Worm (Caenorhabditis elegans) whole organism, L1 larva: ENCODE measurements around the gene K11H12.5.

Source experiments
- aha-1 ChIP-seq: fragments of 150-350 bp; optimal IDR thresholded peaks from 2 replicates; lab custom pipeline; 2014; ENCODE audit warnings: missing biosample characterization, missing genetic modification characterization
- ama-1 ChIP-seq: fragments of 150-350 bp; optimal IDR thresholded peaks from 2 replicates; lab custom pipeline; 2014
- blmp-1 ChIP-seq: fragments of 150-350 bp; optimal IDR thresholded peaks from 2 replicates; lab custom pipeline; 2014; ENCODE audit warnings: missing biosample characterization, missing genetic modification characterization
- ceh-8 ChIP-seq: fragments of 200-800 bp; sonication (Bioruptor generic); optimal IDR thresholded peaks from 2 replicates; lab custom pipeline; 2018; ENCODE audit warnings: mild to moderate bottlenecking, missing genetic modification characterization, moderate library complexity, missing compliant biosample characterization
- ceh-82 ChIP-seq, 3 experiments: fragments of 150-350 bp in 1 of 3; sonication (generic microtip) in 2 of 3; optimal IDR thresholded peaks; 2 replicates each; lab custom pipeline; 2014 to 2017; ENCODE audit warnings: missing biosample characterization in 3 of 3, missing genetic modification characterization in 3 of 3
- ceh-90 ChIP-seq: sonication (generic microtip); optimal IDR thresholded peaks from 2 replicates; lab custom pipeline; 2016; ENCODE audit warnings: missing genetic modification characterization, missing compliant biosample characterization
- ces-1 ChIP-seq: fragments of 150-350 bp; optimal IDR thresholded peaks from 2 replicates; lab custom pipeline; 2014; ENCODE audit warnings: missing biosample characterization, missing genetic modification reagents, missing genetic modification characterization
- dsc-1 ChIP-seq: sonication (generic microtip); optimal IDR thresholded peaks from 2 replicates; lab custom pipeline; 2016; ENCODE audit warnings: mild to moderate bottlenecking, missing genetic modification characterization, missing compliant biosample characterization
- efl-3 ChIP-seq: fragments of 200-800 bp; sonication (Bioruptor generic); optimal IDR thresholded peaks from 2 replicates; lab custom pipeline; 2018; ENCODE audit warnings: mild to moderate bottlenecking, missing genetic modification characterization, missing compliant biosample characterization
- egl-13 ChIP-seq: sonication (generic microtip); optimal IDR thresholded peaks from 2 replicates; lab custom pipeline; 2016; ENCODE audit warnings: missing genotype, missing genetic modification reagents, missing genetic modification characterization, missing compliant biosample characterization
- elt-2 ChIP-seq: sonication (generic microtip); optimal IDR thresholded peaks from 2 replicates; lab custom pipeline; 2016; ENCODE audit warnings: missing genetic modification characterization, mild to moderate bottlenecking, inconsistent platforms, missing compliant biosample characterization, missing genetic modification reagents
- elt-3 ChIP-seq, 6 experiments: fragments of 150-350 bp in 1 of 6; sonication (generic microtip); optimal IDR thresholded peaks; 2 replicates each; lab custom pipeline; 2017 to 2018; ENCODE audit warnings: missing biosample characterization in 6 of 6, missing genetic modification characterization in 6 of 6, inconsistent platforms in 1 of 6
- ets-5 ChIP-seq: fragments of 200-800 bp; sonication (Bioruptor generic); IDR thresholded peaks from 2 replicates; pipeline ENCODE4 v1.3.6; 2022; ENCODE audit warnings: missing genetic modification characterization, missing compliant biosample characterization
- fkh-10 ChIP-seq: sonication (generic microtip); optimal IDR thresholded peaks from 2 replicates; lab custom pipeline; 2017; ENCODE audit warnings: missing biosample characterization, missing genetic modification reagents, missing genetic modification characterization
- fkh-8 ChIP-seq: sonication (generic microtip); optimal IDR thresholded peaks from 2 replicates; lab custom pipeline; 2016; ENCODE audit warnings: mild to moderate bottlenecking, missing genetic modification characterization, missing compliant biosample characterization
- hlh-4 ChIP-seq: sonication (generic microtip); optimal IDR thresholded peaks from 2 replicates; lab custom pipeline; 2016; ENCODE audit warnings: mild to moderate bottlenecking, missing genetic modification characterization, missing compliant biosample characterization
- hpl-2 ChIP-seq: fragments of 150-350 bp; optimal IDR thresholded peaks from 2 replicates; lab custom pipeline; 2014; ENCODE audit warnings: missing biosample characterization, missing genetic modification reagents, missing genetic modification characterization
- irx-1 ChIP-seq: sonication (generic microtip); optimal IDR thresholded peaks from 2 replicates; lab custom pipeline; 2016; ENCODE audit warnings: missing genetic modification characterization, missing compliant biosample characterization
- isw-1 ChIP-seq: fragments of 200-800 bp; sonication (Bioruptor generic); IDR thresholded peaks from 2 replicates; pipeline ENCODE4 v1.3.6; 2022; ENCODE audit warnings: missing genetic modification characterization, missing compliant biosample characterization
- lin-14 ChIP-seq: fragments of 200-800 bp; sonication (Bioruptor generic); optimal IDR thresholded peaks from 2 replicates; lab custom pipeline; 2018; ENCODE audit warnings: mild to moderate bottlenecking, missing genetic modification characterization, moderate library complexity, missing compliant biosample characterization
- lin-35 ChIP-seq, 2 experiments: fragments of 150-350 bp; optimal IDR thresholded peaks; 2 replicates each; lab custom pipeline; 2014; ENCODE audit warnings: missing biosample characterization in 2 of 2, missing genetic modification characterization in 2 of 2, missing genetic modification reagents in 2 of 2
- lin-39 ChIP-seq: fragments of 150-350 bp; optimal IDR thresholded peaks from 2 replicates; lab custom pipeline; 2014; ENCODE audit warnings: missing biosample characterization, missing genetic modification reagents, missing genetic modification characterization
- lir-3 ChIP-seq: sonication (generic microtip); optimal IDR thresholded peaks from 2 replicates; lab custom pipeline; 2016; ENCODE audit warnings: mild to moderate bottlenecking, missing genetic modification characterization, moderate library complexity, missing compliant biosample characterization; ENCODE audit not compliant: poor library complexity
- lsy-2 ChIP-seq, 2 experiments: fragments of 150-350 bp; optimal IDR thresholded peaks; 2 replicates each; lab custom pipeline; 2014; ENCODE audit warnings: missing biosample characterization in 2 of 2, missing genetic modification characterization in 2 of 2
- mep-1 ChIP-seq: fragments of 150-350 bp; optimal IDR thresholded peaks from 2 replicates; lab custom pipeline; 2014; ENCODE audit warnings: missing biosample characterization, missing genetic modification characterization
- nhr-11 ChIP-seq: fragments of 150-350 bp; optimal IDR thresholded peaks from 2 replicates; lab custom pipeline; 2014; ENCODE audit warnings: missing biosample characterization, missing genetic modification characterization
- nhr-12 ChIP-seq: sonication (generic microtip); optimal IDR thresholded peaks from 2 replicates; lab custom pipeline; 2017; ENCODE audit warnings: missing biosample characterization, missing genetic modification characterization
- nhr-20 ChIP-seq: sonication (generic microtip); optimal IDR thresholded peaks from 2 replicates; lab custom pipeline; 2016; ENCODE audit warnings: mild to moderate bottlenecking, missing genetic modification characterization, missing compliant biosample characterization
- nhr-47 ChIP-seq: sonication (generic microtip); optimal IDR thresholded peaks from 2 replicates; lab custom pipeline; 2016; ENCODE audit warnings: mild to moderate bottlenecking, missing genetic modification characterization, moderate library complexity, missing compliant biosample characterization
- nhr-71 ChIP-seq: sonication (generic microtip); optimal IDR thresholded peaks from 2 replicates; lab custom pipeline; 2016; ENCODE audit warnings: mild to moderate bottlenecking, missing genetic modification characterization, moderate library complexity, missing compliant biosample characterization
- nhr-76 ChIP-seq: sonication (generic microtip); optimal IDR thresholded peaks from 2 replicates; lab custom pipeline; 2017; ENCODE audit warnings: missing biosample characterization, missing genetic modification characterization
- nhr-85 ChIP-seq: sonication (generic microtip); peaks from one replicate; lab custom pipeline; 2016; ENCODE audit warnings: missing genetic modification characterization, inconsistent platforms, missing compliant biosample characterization
- nhr-90 ChIP-seq: sonication (generic microtip); optimal IDR thresholded peaks from 2 replicates; lab custom pipeline; 2016; ENCODE audit warnings: mild to moderate bottlenecking, missing genetic modification characterization, missing compliant biosample characterization; ENCODE audit not compliant: poor library complexity
- pag-3 ChIP-seq: sonication (generic microtip); optimal IDR thresholded peaks from 2 replicates; lab custom pipeline; 2017; ENCODE audit warnings: missing genetic modification characterization, mild to moderate bottlenecking, missing compliant biosample characterization, antibody characterized with exemption, borderline replicate concordance; ENCODE audit not compliant: insufficient read depth
- pax-3 ChIP-seq: fragments of 200-800 bp; sonication (Bioruptor generic); optimal IDR thresholded peaks from 2 replicates; lab custom pipeline; 2018; ENCODE audit warnings: mild to moderate bottlenecking, missing genetic modification characterization, moderate library complexity, missing compliant biosample characterization
- rnt-1 ChIP-seq: sonication (generic microtip); optimal IDR thresholded peaks from 2 replicates; lab custom pipeline; 2016; ENCODE audit warnings: mild to moderate bottlenecking, missing genetic modification characterization, moderate library complexity, missing compliant biosample characterization
- snu-23 ChIP-seq: sonication (generic microtip); optimal IDR thresholded peaks from 2 replicates; lab custom pipeline; 2016; ENCODE audit warnings: missing genetic modification characterization, missing compliant biosample characterization
- unc-130 ChIP-seq: fragments of 150-350 bp; optimal IDR thresholded peaks from 2 replicates; lab custom pipeline; 2017; ENCODE audit warnings: missing biosample characterization, missing genetic modification characterization, inconsistent platforms
- unc-30 ChIP-seq: sonication (generic microtip); optimal IDR thresholded peaks from 2 replicates; lab custom pipeline; 2017; ENCODE audit warnings: missing biosample characterization, missing genetic modification characterization
- unc-86 ChIP-seq: sonication (generic microtip); optimal IDR thresholded peaks from 2 replicates; lab custom pipeline; 2016; ENCODE audit warnings: missing genetic modification characterization, missing compliant biosample characterization
- unc-98 ChIP-seq: fragments of 200-800 bp; sonication (Bioruptor generic); IDR thresholded peaks from 2 replicates; pipeline ENCODE4 v1.3.6; 2022; ENCODE audit warnings: missing genetic modification characterization, missing compliant biosample characterization
- zag-1 ChIP-seq: fragments of 150-350 bp; optimal IDR thresholded peaks from 2 replicates; lab custom pipeline; 2014; ENCODE audit warnings: missing biosample characterization, missing genetic modification characterization
- zip-4 ChIP-seq: fragments of 200-800 bp; sonication (Bioruptor generic); optimal IDR thresholded peaks from 2 replicates; lab custom pipeline; 2018; ENCODE audit warnings: mild to moderate bottlenecking, missing genetic modification characterization, moderate library complexity, missing compliant biosample characterization
- ztf-11 ChIP-seq, 2 experiments: sonication (generic microtip); optimal IDR thresholded peaks; 2 replicates each; lab custom pipeline; 2016 to 2017; ENCODE audit warnings: missing genetic modification characterization in 2 of 2, missing biosample characterization in 1 of 2, missing compliant biosample characterization in 1 of 2

K11H12.5 gene

ce11 chrIV:658497-659177, 17.7 kb upstream of the K11H12.5 start:
- TF ChIP-seq unc-30 (tag; lab: Kevin White, UChicago) (no peak), nhr-76 (no peak), mep-1 (peak; percentile 14), nhr-90 (no peak), lir-3 (tag; lab: Kevin White, UChicago) (no peak), hlh-4 (tag; lab: Kevin White, UChicago) (no peak), lin-35 (GFP tag; optimal IDR thresholded peaks at IDR 0.05; lab: Kevin White, UChicago) (peak in 1 of 2 experiments; percentile 21), fkh-8 (tag; lab: Kevin White, UChicago) (peak; percentile 18), nhr-11 (tag; lab: Kevin White, UChicago) (no peak), nhr-47 (tag; lab: Kevin White, UChicago) (no peak)

- peak; percentile 33 for TF ChIP-seq dsc-1
- TF ChIP-seq snu-23 (GFP tag; lab: Kevin White, UChicago), result peak; percentile 4
- TF ChIP-seq rnt-1 (tag; lab: Kevin White, UChicago), result no peak
- TF ChIP-seq ceh-82 (tag; optimal IDR thresholded peaks at IDR 0.05; lab: Kevin White, UChicago), result peak in 1 of 3 experiments; percentile 42
- TF ChIP-seq unc-86, result peak; percentile 64
- no peak for TF ChIP-seq nhr-76
- no peak for TF ChIP-seq ceh-90 (tag; lab: Kevin White, UChicago)
- TF ChIP-seq fkh-8 (tag; lab: Kevin White, UChicago), result peak; percentile 67
- TF ChIP-seq hpl-2 (GFP tag; lab: Kevin White, UChicago), result no peak
- peak; percentile 7 for TF ChIP-seq fkh-10 (GFP tag; lab: Kevin White, UChicago)
- TF ChIP-seq lin-14 (GFP tag; lab: Kevin White, UChicago), result peak; percentile 64
- TF ChIP-seq lsy-2 (tag; optimal IDR thresholded peaks at IDR 0.05; lab: Kevin White, UChicago), result peak in 1 of 2 experiments; percentile 32
- peak; percentile 0 for TF ChIP-seq egl-13 (tag; lab: Kevin White, UChicago)
- TF ChIP-seq nhr-12 (tag; lab: Kevin White, UChicago), result no peak
- TF ChIP-seq nhr-47 (tag; lab: Kevin White, UChicago), result peak; percentile 42
- peak; percentile 33 for TF ChIP-seq nhr-71 (tag; lab: Kevin White, UChicago)
Measured at ce11 chrIV:659585-659984, 16.8 kb upstream of the K11H12.5 start.

ce11 chrIV:661623-662022, 14.8 kb upstream of the K11H12.5 start:
- TF ChIP-seq efl-3 (GFP tag; lab: Kevin White, UChicago), result no peak
- peak; percentile 15 for TF ChIP-seq blmp-1 (tag; lab: Kevin White, UChicago)
- peak; percentile 61 for TF ChIP-seq dsc-1
- TF ChIP-seq lin-39 (tag; lab: Kevin White, UChicago), result peak; percentile 20
- TF ChIP-seq, all 84 proteins: peak for 3

- no peak for TF ChIP-seq elt-2
- no peak for TF ChIP-seq unc-98 (GFP tag; lab: Robert Waterston, UW)
- peak; percentile 42 for TF ChIP-seq dsc-1
- TF ChIP-seq ceh-8 (GFP tag; lab: Kevin White, UChicago), result no peak
- TF ChIP-seq pag-3 (tag; lab: Kevin White, UChicago), result peak; percentile 94
- no peak for TF ChIP-seq ztf-11 (tag; optimal IDR thresholded peaks at IDR 0.05; lab: Kevin White, UChicago)
- TF ChIP-seq snu-23 (GFP tag; lab: Kevin White, UChicago), result peak; percentile 37
- no peak for TF ChIP-seq unc-130 (tag; lab: Kevin White, UChicago)
- TF ChIP-seq lsy-2 (tag; optimal IDR thresholded peaks at IDR 0.05; lab: Kevin White, UChicago), result peak in 1 of 2 experiments; percentile 54
- TF ChIP-seq nhr-71 (tag; lab: Kevin White, UChicago), result no peak
- no peak for TF ChIP-seq ces-1 (GFP tag; lab: Kevin White, UChicago)
- TF ChIP-seq pax-3 (tag; lab: Kevin White, UChicago), result no peak
- TF ChIP-seq mep-1, result peak; percentile 60
- TF ChIP-seq zag-1 (tag; lab: Kevin White, UChicago), result no peak
- TF ChIP-seq lir-3 (tag; lab: Kevin White, UChicago), result no peak
- TF ChIP-seq lin-14 (GFP tag; lab: Kevin White, UChicago), result peak; percentile 82
- no peak for TF ChIP-seq irx-1 (tag; lab: Kevin White, UChicago)
- no peak for TF ChIP-seq nhr-20 (tag; lab: Kevin White, UChicago)
- no peak for TF ChIP-seq ama-1 (lab: Kevin White, UChicago)
- no peak for TF ChIP-seq zip-4 (GFP tag; lab: Kevin White, UChicago)
- TF ChIP-seq ets-5, result no peak
- no peak for TF ChIP-seq isw-1 (GFP tag; lab: Robert Waterston, UW)
- no peak for TF ChIP-seq nhr-76
- TF ChIP-seq elt-3 (tag; optimal IDR thresholded peaks at IDR 0.05; lab: Kevin White, UChicago), result peak in 1 of 6 experiments; percentile 47
- TF ChIP-seq aha-1, result no peak
- TF ChIP-seq nhr-85 (tag; lab: Kevin White, UChicago), result peak; percentile 85
- TF ChIP-seq unc-86, result no peak
- no peak for TF ChIP-seq fkh-8 (tag; lab: Kevin White, UChicago)
Measured at ce11 chrIV:664122-664521, 12.3 kb upstream of the K11H12.5 start.
